Worm (Caenorhabditis elegans): ENCODE results near the gene sdz-33.

sdz-33 gene

DNA sequence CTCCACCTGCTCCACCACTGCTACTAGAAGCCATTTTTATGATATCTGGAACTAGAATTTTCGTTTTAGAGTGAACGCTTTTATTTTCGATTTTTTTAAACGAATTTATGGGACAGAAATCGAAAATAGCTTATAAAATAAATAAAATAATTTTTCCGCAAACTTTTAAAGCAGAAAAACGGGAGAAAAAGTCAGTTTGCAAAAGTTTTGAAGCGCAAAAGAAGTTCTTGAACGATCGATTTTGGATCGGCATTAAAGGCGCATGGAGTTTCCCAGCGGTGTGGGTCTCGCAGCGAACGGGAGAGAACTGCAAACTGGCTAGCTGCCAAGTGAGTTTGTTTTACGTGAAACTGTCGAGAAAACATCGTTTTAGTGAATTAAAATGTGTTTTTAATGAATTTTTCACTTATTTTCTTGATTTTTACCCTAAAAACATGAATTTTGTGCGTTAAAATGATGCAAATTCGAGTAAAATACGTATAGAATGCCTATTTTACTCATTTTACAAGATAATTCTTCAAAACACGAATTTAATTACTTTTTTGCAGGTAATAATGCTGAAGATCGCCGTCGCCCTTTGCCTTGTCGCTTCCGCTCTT is 13.0 kb downstream of the sdz-33 start, which contains the start of the genes ccf-1 and trap-4 (continued):
- TF ChIP-seq mbf-1 (tag; optimal IDR thresholded peaks at IDR 0.05) (no peak), alr-1 (tag; optimal IDR thresholded peaks at IDR 0.05) (no peak), sem-4 (tag; optimal IDR thresholded peaks at IDR 0.05) (peak; percentile 7), mab-5 (tag; optimal IDR thresholded peaks at IDR 0.05) (no peak), unc-62 (GFP tag; optimal IDR thresholded peaks at IDR 0.05) (no peak), mdl-1 (tag; optimal IDR thresholded peaks at IDR 0.05) (no peak), sma-3 (GFP tag; optimal IDR thresholded peaks at IDR 0.05) (peak; percentile 49), ceh-82 (tag; optimal IDR thresholded peaks at IDR 0.05) (no peak)

DNA sequence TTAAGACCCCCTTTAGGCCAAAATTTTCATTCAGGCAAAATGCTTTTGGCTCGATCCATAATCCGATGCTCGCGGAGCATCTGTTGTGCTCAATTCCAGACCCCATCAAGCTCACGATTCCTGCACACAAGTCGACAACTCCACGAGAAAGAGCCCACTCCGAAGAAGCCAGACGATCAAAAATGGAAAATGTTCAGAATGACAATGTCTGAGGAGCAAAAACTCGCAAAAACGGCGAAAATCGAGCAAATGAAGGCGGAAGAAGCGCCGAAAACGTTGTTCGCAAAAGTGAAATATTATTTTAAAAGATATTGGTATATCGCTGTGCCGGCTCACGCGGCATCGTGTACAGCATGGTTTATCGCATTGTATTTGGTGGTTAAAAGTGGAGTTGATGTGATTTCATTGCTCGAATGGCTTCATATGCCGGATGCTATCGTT is 14.4 kb downstream of the sdz-33 start, which contains the start of gene Y56A3A.22:
Y56A3A.22 (plus strand) TSS at position 35 of the 441 bp plus-strand sequence.
- TF ChIP-seq F13H6.1 (tag; optimal IDR thresholded peaks at IDR 0.05) (no peak), lin-39 (tag; optimal IDR thresholded peaks at IDR 0.05) (no peak), C34F6.9 (tag; optimal IDR thresholded peaks at IDR 0.05) (no peak), nhr-129 (tag; optimal IDR thresholded peaks at IDR 0.05) (peak; percentile 33), blmp-1 (tag; optimal IDR thresholded peaks at IDR 0.05; ENCODE audit: insufficient read depth) (no peak), skn-1 (tag; optimal IDR thresholded peaks at IDR 0.05) (no peak), elt-1 (tag; optimal IDR thresholded peaks at IDR 0.05) (no peak), peb-1 (tag; optimal IDR thresholded peaks at IDR 0.05) (no peak), ztf-4 (tag; optimal IDR thresholded peaks at IDR 0.05) (no peak), crh-2 (tag; optimal IDR thresholded peaks at IDR 0.05) (no peak), sem-4 (tag; optimal IDR thresholded peaks at IDR 0.05) (no peak), mbf-1 (tag; optimal IDR thresholded peaks at IDR 0.05) (no peak), dmd-4 (tag; optimal IDR thresholded peaks at IDR 0.05) (no peak), lin-11 (tag; optimal IDR thresholded peaks at IDR 0.05) (no peak), ama-1 (optimal IDR thresholded peaks at IDR 0.05) (peak; percentile 39), nhr-12 (tag; optimal IDR thresholded peaks at IDR 0.05) (no peak), Y55F3AM.14 (GFP tag; optimal IDR thresholded peaks at IDR 0.05) (peak; percentile 31), fos-1 (tag; optimal IDR thresholded peaks at IDR 0.05) (no peak), ztf-11 (tag; optimal IDR thresholded peaks at IDR 0.05) (no peak), ceh-82 (tag; optimal IDR thresholded peaks at IDR 0.05) (no peak), unc-39 (tag; optimal IDR thresholded peaks at IDR 0.05) (no peak), nhr-10 (tag; optimal IDR thresholded peaks at IDR 0.05) (no peak), mdl-1 (tag; optimal IDR thresholded peaks at IDR 0.05) (no peak), egl-27 (tag; optimal IDR thresholded peaks at IDR 0.05) (no peak), mab-5 (tag; optimal IDR thresholded peaks at IDR 0.05) (peak; percentile 7), lin-13 (GFP tag; optimal IDR thresholded peaks at IDR 0.05) (peak; percentile 31), nhr-25 (tag; optimal IDR thresholded peaks at IDR 0.05) (no peak), R02D3.7 (tag; optimal IDR thresholded peaks at IDR 0.05) (no peak), nhr-21 (tag; optimal IDR thresholded peaks at IDR 0.05) (peak; percentile 26), unc-55 (GFP tag; optimal IDR thresholded peaks at IDR 0.05) (peak; percentile 3), aly-2 (tag; optimal IDR thresholded peaks at IDR 0.05) (no peak), lsy-2 (tag; optimal IDR thresholded peaks at IDR 0.05) (peak in 1 of 2 experiments; percentile 57), nhr-11 (tag; optimal IDR thresholded peaks at IDR 0.05) (no peak), nhr-77 (tag; optimal IDR thresholded peaks at IDR 0.05) (no peak), elt-3 (tag; optimal IDR thresholded peaks at IDR 0.05) (no peak), unc-62 (GFP tag; optimal IDR thresholded peaks at IDR 0.05) (no peak), snpc-4 (tag; optimal IDR thresholded peaks at IDR 0.05) (no peak), nhr-237 (tag; optimal IDR thresholded peaks at IDR 0.05) (no peak), alr-1 (tag; optimal IDR thresholded peaks at IDR 0.05) (no peak), ceh-16 (tag; optimal IDR thresholded peaks at IDR 0.05) (no peak), ZK546.5 (tag; optimal IDR thresholded peaks at IDR 0.05) (no peak), sma-3 (GFP tag; optimal IDR thresholded peaks at IDR 0.05) (peak; percentile 1), nhr-23 (tag; optimal IDR thresholded peaks at IDR 0.05) (no peak), ztf-1 (GFP tag; conservative IDR thresholded peaks at IDR 0.05) (0 out of 2 replicates have a peak, but pooled peaks have one; percentile 27), nhr-6 (tag; optimal IDR thresholded peaks at IDR 0.05) (no peak), sma-9 (GFP tag; optimal IDR thresholded peaks at IDR 0.05) (no peak), sma-9 (tag; optimal IDR thresholded peaks at IDR 0.05) (no peak), gmeb-1 (tag; optimal IDR thresholded peaks at IDR 0.05) (peak; percentile 11), zag-1 (tag; optimal IDR thresholded peaks at IDR 0.05) (no peak)
